Worm (Caenorhabditis elegans): ENCODE results near the gene W03F9.4.

The W03F9.4 gene

ce11 chrV:166687-167086, 15.5 kb upstream of the W03F9.4 start, which contains the start of gene Y108G3AL.2:
TSS of gene Y108G3AL.2 (plus strand) at chrV:166987.
- TF ChIP-seq ceh-30 (tag; optimal IDR thresholded peaks at IDR 0.05) (no peak), ceh-2 (tag; optimal IDR thresholded peaks at IDR 0.05) (no peak), tbx-7 (tag; optimal IDR thresholded peaks at IDR 0.05) (no peak), sdc-2 (tag; optimal IDR thresholded peaks at IDR 0.05) (no peak), madf-2 (tag; optimal IDR thresholded peaks at IDR 0.05) (no peak), T23F11.4 (GFP tag; optimal IDR thresholded peaks at IDR 0.05) (no peak), ceh-48 (tag; optimal IDR thresholded peaks at IDR 0.05) (no peak), pros-1 (tag; optimal IDR thresholded peaks at IDR 0.05) (no peak), K09A11.1 (tag; optimal IDR thresholded peaks at IDR 0.05; ENCODE audit: insufficient read depth) (no peak), ets-4 (tag; optimal IDR thresholded peaks at IDR 0.05) (no peak)

DNA sequence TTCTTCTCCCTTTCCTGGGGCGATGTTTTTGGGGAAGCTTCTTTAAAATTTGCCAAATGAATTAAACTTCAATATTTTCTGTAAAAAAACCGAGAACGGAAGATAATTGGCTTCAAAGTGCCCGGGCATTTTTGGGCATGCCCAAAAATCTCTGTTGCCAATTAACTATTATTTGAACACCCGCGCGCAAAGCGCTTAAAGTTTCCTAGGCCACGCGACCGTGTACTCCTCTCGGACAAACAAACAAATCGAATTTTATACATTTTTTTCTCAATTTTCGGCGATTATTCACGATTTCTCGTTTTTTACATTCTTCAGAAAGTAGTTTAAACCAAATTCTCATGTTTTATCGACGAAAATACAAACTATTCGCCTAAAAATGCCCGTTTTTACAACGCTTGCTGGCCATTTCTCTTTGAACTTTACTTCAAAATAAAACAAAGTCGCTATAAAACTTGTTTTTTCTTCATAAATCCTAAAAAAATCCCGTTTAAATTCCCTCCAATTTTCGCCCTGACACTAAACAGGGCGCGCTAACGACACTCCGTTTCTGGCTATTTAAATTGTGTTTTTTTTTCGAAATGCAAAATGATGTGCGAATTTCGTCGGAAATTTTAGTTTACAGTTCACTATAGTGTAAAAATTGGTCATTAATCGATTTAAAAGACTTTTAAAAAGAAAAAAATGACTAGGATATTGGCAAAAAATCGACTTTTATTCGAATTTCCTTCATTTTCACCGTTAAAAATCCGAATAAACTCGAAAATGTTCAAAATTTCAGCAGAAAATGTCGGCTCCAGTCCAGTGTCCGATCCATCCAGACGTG, 5.1 kb upstream of the W03F9.4 start, which contains the start of gene ttb-1:
Gene ttb-1, plus strand, starts transcription at position 776 of the 826 bp plus-strand sequence.
- TF ChIP-seq hlh-6 (tag; optimal IDR thresholded peaks at IDR 0.05) (peak; percentile 31), T23F11.4 (GFP tag; optimal IDR thresholded peaks at IDR 0.05) (no peak), ceh-9 (tag; optimal IDR thresholded peaks at IDR 0.05) (no peak), dmd-4 (tag; optimal IDR thresholded peaks at IDR 0.05; ENCODE audit: borderline replicate concordance) (no peak), ceh-22 (tag; optimal IDR thresholded peaks at IDR 0.05) (no peak), tbx-7 (tag; optimal IDR thresholded peaks at IDR 0.05) (peak; percentile 67), sox-2 (GFP tag; IDR thresholded peaks at IDR 0.05) (no peak), ets-4 (tag; optimal IDR thresholded peaks at IDR 0.05) (peak; percentile 35), ref-2 (tag; optimal IDR thresholded peaks at IDR 0.05) (peak; percentile 68), pat-9 (tag; optimal IDR thresholded peaks at IDR 0.05) (no peak), elt-4 (tag; optimal IDR thresholded peaks at IDR 0.05) (no peak), ceh-19 (GFP tag; optimal IDR thresholded peaks at IDR 0.05) (no peak), che-1 (tag; optimal IDR thresholded peaks at IDR 0.05) (no peak), ceh-6 (GFP tag; optimal IDR thresholded peaks at IDR 0.05) (no peak), sox-4 (tag; optimal IDR thresholded peaks at IDR 0.05) (no peak), rnt-1 (tag; optimal IDR thresholded peaks at IDR 0.05) (peak; percentile 8), ceh-34 (tag; optimal IDR thresholded peaks at IDR 0.05) (peak; percentile 6), npax-4 (tag; optimal IDR thresholded peaks at IDR 0.05) (no peak), K02D7.2 (tag; optimal IDR thresholded peaks at IDR 0.05) (no peak), ztf-16 (tag; optimal IDR thresholded peaks at IDR 0.05) (peak; percentile 18), pag-3 (tag; optimal IDR thresholded peaks at IDR 0.05; ENCODE audit: borderline replicate concordance) (no peak), zip-5 (tag; optimal IDR thresholded peaks at IDR 0.05) (peak; percentile 61), nhr-232 (tag; optimal IDR thresholded peaks at IDR 0.05) (no peak), unc-55 (GFP tag; optimal IDR thresholded peaks at IDR 0.05) (no peak), ceh-31 (tag; optimal IDR thresholded peaks at IDR 0.05) (peak; percentile 74), unc-86 (tag; optimal IDR thresholded peaks at IDR 0.05) (no peak), gmeb-2 (tag; optimal IDR thresholded peaks at IDR 0.05) (no peak), ceh-24 (tag; optimal IDR thresholded peaks at IDR 0.05) (no peak), fax-1 (tag; optimal IDR thresholded peaks at IDR 0.05) (no peak), nfya-1 (tag; optimal IDR thresholded peaks at IDR 0.05) (no peak), mec-3 (tag; optimal IDR thresholded peaks at IDR 0.05; ENCODE audit: borderline replicate concordance) (peak; percentile 1), fkh-6 (tag; optimal IDR thresholded peaks at IDR 0.05) (no peak), ama-1 (optimal IDR thresholded peaks at IDR 0.05) (no peak), sdc-2 (tag; optimal IDR thresholded peaks at IDR 0.05) (no peak), pax-1 (tag; optimal IDR thresholded peaks at IDR 0.05) (no peak), hlh-13 (GFP tag; optimal IDR thresholded peaks at IDR 0.05) (no peak), pros-1 (tag; optimal IDR thresholded peaks at IDR 0.05) (no peak), ceh-18 (tag; optimal IDR thresholded peaks at IDR 0.05) (no peak), F13H6.1 (tag; optimal IDR thresholded peaks at IDR 0.05) (no peak), ceh-48 (tag; optimal IDR thresholded peaks at IDR 0.05) (no peak), K09A11.1 (tag; optimal IDR thresholded peaks at IDR 0.05; ENCODE audit: insufficient read depth) (no peak), pha-4 (tag; optimal IDR thresholded peaks at IDR 0.05) (no peak), Y22D7AL.16 (tag; optimal IDR thresholded peaks at IDR 0.05) (no peak), C08G9.2 (tag; optimal IDR thresholded peaks at IDR 0.05) (peak; percentile 83), nhr-11 (tag; optimal IDR thresholded peaks at IDR 0.05) (no peak), fkh-10 (GFP tag; optimal IDR thresholded peaks at IDR 0.05) (no peak)

Measured in whole organism, late embryonic.